Fruit fly (Drosophila melanogaster) whole organism, pupa: ENCODE measurements around the gene CG3008.

Experiments used
- CG10348 ChIP-seq: fragments of 200-800 bp; sonication (Bioruptor generic); IDR thresholded peaks from 2 replicates; pipeline ENCODE4 v1.3.6; 2022; ENCODE audit warnings: missing biosample characterization, missing genetic modification characterization
- CG15710 ChIP-seq: fragments of 200-800 bp; sonication (Bioruptor generic); optimal IDR thresholded peaks from 2 replicates; lab custom pipeline; 2018; ENCODE audit warnings: missing biosample characterization, mild to moderate bottlenecking, missing genetic modification characterization, moderate library complexity
- CG17806 ChIP-seq: fragments of 200-800 bp; sonication (Bioruptor generic); optimal IDR thresholded peaks from 2 replicates; lab custom pipeline; 2018; ENCODE audit warnings: missing biosample characterization, mild to moderate bottlenecking, missing genetic modification characterization, moderate library complexity
- CG32121 ChIP-seq: fragments of 200-800 bp; sonication (Bioruptor generic); IDR thresholded peaks from 2 replicates; pipeline ENCODE4 v1.3.6; 2022; ENCODE audit warnings: missing biosample characterization, missing genetic modification characterization
- CG4496 ChIP-seq: fragments of 200-800 bp; sonication (Bioruptor generic); IDR thresholded peaks from 3 replicates; pipeline ENCODE4 v1.3.6; 2022; ENCODE audit warnings: missing biosample characterization, missing genetic modification characterization
- CG9948 ChIP-seq: fragments of 200-800 bp; sonication (Bioruptor generic); optimal IDR thresholded peaks from 2 replicates; lab custom pipeline; 2018; ENCODE audit warnings: missing biosample characterization, mild to moderate bottlenecking, missing genetic modification characterization, moderate library complexity
- EcR ChIP-seq: fragments of 200-800 bp; sonication (Bioruptor generic); optimal IDR thresholded peaks from 3 replicates; lab custom pipeline; 2019; ENCODE audit warnings: missing biosample characterization, missing genetic modification characterization, mild to moderate bottlenecking, moderate library complexity, missing genetic modification reagents
- Ets98B ChIP-seq: fragments of 200-800 bp; sonication (Bioruptor generic); IDR thresholded peaks from 2 replicates; pipeline ENCODE4 v1.3.6; 2022; ENCODE audit warnings: missing biosample characterization, missing genetic modification characterization
- Pif1A ChIP-seq: fragments of 200-800 bp; sonication (Bioruptor generic); optimal IDR thresholded peaks from 3 replicates; lab custom pipeline; 2016; ENCODE audit warnings: missing biosample characterization, missing genetic modification characterization
- fd96Ca ChIP-seq: fragments of 200-800 bp; sonication (Bioruptor generic); IDR thresholded peaks from 3 replicates; pipeline ENCODE4 v1.3.6; 2022; ENCODE audit warnings: missing biosample characterization, missing genetic modification characterization
- gl ChIP-seq: fragments of 200-800 bp; sonication (Bioruptor generic); optimal IDR thresholded peaks from 2 replicates; lab custom pipeline; 2018; ENCODE audit warnings: missing biosample characterization, mild to moderate bottlenecking, missing genetic modification characterization

- no peak for TF ChIP-seq CG10348 (GFP tag; lab: Robert Waterston, UW)
- TF ChIP-seq Pif1A (GFP tag; lab: Kevin White, UChicago): no peak
- no peak for TF ChIP-seq CG9948 (tag; lab: Kevin White, UChicago)
- TF ChIP-seq CG15710 (tag; lab: Kevin White, UChicago): no peak
- TF ChIP-seq CG32121 (GFP tag; lab: Robert Waterston, UW): no peak
- TF ChIP-seq Ets98B (GFP tag; lab: Robert Waterston, UW): no peak
- TF ChIP-seq EcR (GFP tag; lab: Kevin White, UChicago): no peak
- TF ChIP-seq CG4496 (GFP tag; lab: Robert Waterston, UW): no peak
- no peak for TF ChIP-seq CG17806 (tag; lab: Kevin White, UChicago)
- TF ChIP-seq gl (tag; lab: Kevin White, UChicago): no peak
- no peak for TF ChIP-seq fd96Ca (GFP tag; lab: Robert Waterston, UW)
These were observed 49.2 kb downstream of the CG3008 start, which contains the start of gene hoe1 for dm6 chr2L:4932284-4932683.
